Fruit fly (Drosophila melanogaster): Measurements from ENCODE around the gene Hex-A.

Hex-A gene

DNA sequence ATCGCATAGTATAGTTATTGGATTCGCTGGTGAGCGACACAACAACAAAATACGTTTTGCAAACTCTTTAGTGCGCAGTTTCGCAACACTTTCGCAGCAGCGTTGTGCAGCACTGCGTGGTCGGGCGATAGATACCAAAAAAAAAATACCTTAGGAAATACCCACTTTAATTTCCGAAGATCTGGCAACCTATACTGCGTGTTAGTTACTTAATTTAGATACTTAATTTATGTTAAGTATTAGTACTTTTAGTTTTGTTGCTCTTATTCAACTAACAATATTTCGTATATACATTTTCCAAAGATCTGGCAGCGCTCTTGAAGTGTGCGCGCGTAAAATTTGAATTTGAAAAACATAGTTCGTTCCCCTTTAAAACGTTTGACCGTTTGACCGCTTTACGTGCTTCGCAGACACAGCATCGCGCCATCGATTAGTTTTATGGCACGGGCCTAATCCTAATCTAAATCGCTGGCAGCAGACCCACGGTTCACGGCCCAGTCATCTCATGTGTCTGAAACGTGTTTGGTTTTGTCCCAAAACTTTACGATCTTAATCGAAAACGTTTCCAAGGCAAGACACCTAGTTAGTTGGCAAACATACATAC lies 5.5 kb upstream of the Hex-A start, which contains the start of gene LPCAT (continued):
- TF ChIP-seq MBD-R2 (GFP tag; IDR thresholded peaks at IDR 0.05) = peak; percentile 59
- peak; percentile 79 for TF ChIP-seq HmgD (GFP tag; optimal IDR thresholded peaks at IDR 0.05)
- peak; percentile 94 for TF ChIP-seq sens (GFP tag)
- no peak for TF ChIP-seq CG1529 (GFP tag; optimal IDR thresholded peaks at IDR 0.05)
- 0 out of 2 replicates have a peak, but pooled peaks have one; percentile 17 for TF ChIP-seq CG31441 (GFP tag; IDR thresholded peaks at IDR 0.05)
- TF ChIP-seq NC2α (GFP tag; optimal IDR thresholded peaks at IDR 0.05) = no peak
- TF ChIP-seq CG30403 (GFP tag; optimal IDR thresholded peaks at IDR 0.05) = peak; percentile 75
- TF ChIP-seq CG6813 (GFP tag; optimal IDR thresholded peaks at IDR 0.05) = no peak
- no peak for TF ChIP-seq CG12236 (GFP tag; optimal IDR thresholded peaks at IDR 0.05)
- no peak for TF ChIP-seq CG15011 (GFP tag; optimal IDR thresholded peaks at IDR 0.05)
- TF ChIP-seq tap (tag; optimal IDR thresholded peaks at IDR 0.05) = peak; percentile 4
- TF ChIP-seq Deaf1 (tag; optimal IDR thresholded peaks at IDR 0.05) = no peak
- TF ChIP-seq CG6791 (GFP tag; IDR thresholded peaks at IDR 0.05; ENCODE audit: partially characterized antibody) = peak; percentile 78
- 0 out of 2 replicates have a peak, but pooled peaks have one; percentile 49 for TF ChIP-seq CG17612 (GFP tag; IDR thresholded peaks at IDR 0.05)
- peak; percentile 86 for TF ChIP-seq Aef1 (GFP tag; IDR thresholded peaks at IDR 0.05)
- no peak for TF ChIP-seq psq (GFP tag; optimal IDR thresholded peaks at IDR 0.05)
- peak; percentile 43 for TF ChIP-seq Hmx (GFP tag; optimal IDR thresholded peaks at IDR 0.05)
- TF ChIP-seq her (GFP tag; optimal IDR thresholded peaks at IDR 0.05) = peak; percentile 61
- TF ChIP-seq Pdp1 (GFP tag; optimal IDR thresholded peaks at IDR 0.05) = peak; percentile 76 to 89
- peak; percentile 5; the same call in 1 of the 2 replicates for TF ChIP-seq Ravus (GFP tag; IDR thresholded peaks at IDR 0.05)
- peak; percentile 80 for TF ChIP-seq Doc3 (GFP tag; IDR thresholded peaks at IDR 0.05; ENCODE audit: partially characterized antibody)
- 0 out of 3 replicates have a peak, but pooled peaks have one; percentile 20 for TF ChIP-seq otp (GFP tag; IDR thresholded peaks at IDR 0.05)
- peak; percentile 49; the same call in 1 of the 3 replicates for TF ChIP-seq CG11695 (GFP tag; IDR thresholded peaks at IDR 0.05)
- TF ChIP-seq sc (optimal IDR thresholded peaks at IDR 0.05) = no peak
- TF ChIP-seq sc (GFP tag; optimal IDR thresholded peaks at IDR 0.05) = no peak
- no peak for TF ChIP-seq CG12299 (tag; optimal IDR thresholded peaks at IDR 0.05)
- peak; percentile 81 for TF ChIP-seq CG34422 (GFP tag; IDR thresholded peaks at IDR 0.05)
- TF ChIP-seq Awh (GFP tag; IDR thresholded peaks at IDR 0.05) = no peak
- no peak for TF ChIP-seq CG8478 (optimal IDR thresholded peaks at IDR 0.05)
- TF ChIP-seq chinmo (GFP tag; IDR thresholded peaks at IDR 0.05; ENCODE audit: partially characterized antibody) = 0 out of 4 replicates have a peak, but pooled peaks have one; percentile 63
- peak; percentile 91 for TF ChIP-seq pzg (GFP tag; optimal IDR thresholded peaks at IDR 0.05)
- peak; percentile 31 for TF ChIP-seq CG4328 (GFP tag; optimal IDR thresholded peaks at IDR 0.05)
- no peak for TF ChIP-seq sug (tag; optimal IDR thresholded peaks at IDR 0.05)
- TF ChIP-seq CG18764 (GFP tag; optimal IDR thresholded peaks at IDR 0.05) = peak; percentile 69
- TF ChIP-seq ranshi (GFP tag; IDR thresholded peaks at IDR 0.05) = peak; percentile 66; the same call in 1 of the 2 replicates
- peak; percentile 23 for TF ChIP-seq fd3F (GFP tag; optimal IDR thresholded peaks at IDR 0.05)
- TF ChIP-seq Side (GFP tag; optimal IDR thresholded peaks at IDR 0.05) = peak; percentile 62
- peak; percentile 65; the same call in 1 of the 3 replicates for TF ChIP-seq CG11093 (GFP tag; IDR thresholded peaks at IDR 0.05)
- TF ChIP-seq hkb (optimal IDR thresholded peaks at IDR 0.05) = peak; percentile 95
- TF ChIP-seq hkb (GFP tag; IDR thresholded peaks at IDR 0.05) = peak; percentile 77
- TF ChIP-seq CG6654 (GFP tag; optimal IDR thresholded peaks at IDR 0.05) = no peak
- no peak for TF ChIP-seq dimm (GFP tag; IDR thresholded peaks at IDR 0.05)
- TF ChIP-seq caup (GFP tag; optimal IDR thresholded peaks at IDR 0.05; ENCODE audit: severe bottlenecking) = peak; percentile 69
- peak; percentile 57 for TF ChIP-seq CoRest (tag; optimal IDR thresholded peaks at IDR 0.05)
- TF ChIP-seq Taf1 (GFP tag; IDR thresholded peaks at IDR 0.05) = peak; percentile 42; the same call in 1 of the 2 replicates
- no peak for TF ChIP-seq gcm (GFP tag; optimal IDR thresholded peaks at IDR 0.05)
- TF ChIP-seq Dp (GFP tag; optimal IDR thresholded peaks at IDR 0.05) = peak; percentile 86
- TF ChIP-seq Tbp (GFP tag; optimal IDR thresholded peaks at IDR 0.05) = no peak
- peak; percentile 37; the same call in 1 of the 2 replicates for TF ChIP-seq CG43689 (GFP tag; IDR thresholded peaks at IDR 0.05)
- no peak for TF ChIP-seq CG5953 (GFP tag; IDR thresholded peaks at IDR 0.05)
- peak; percentile 23 for TF ChIP-seq CG16815 (GFP tag; optimal IDR thresholded peaks at IDR 0.05)

Data from whole organism, embryonic.